Worm (Caenorhabditis elegans): ENCODE measurements around the gene nbs-1.
A peak's percentile ranks its signal among the peaks of the same experiment; 100 is the strongest.

Gene nbs-1

ce11 chrII:11101171-11101570, 4.9 kb upstream of the nbs-1 start:
- no peak for TF ChIP-seq T22C8.4 (GFP tag; IDR thresholded peaks at IDR 0.05)
- TF ChIP-seq ztf-29 (GFP tag; IDR thresholded peaks at IDR 0.05) = no peak
- TF ChIP-seq klf-2 (GFP tag; conservative IDR thresholded peaks at IDR 0.05) = no peak
- TF ChIP-seq med-1 (GFP tag; optimal IDR thresholded peaks at IDR 0.05; ENCODE audit: insufficient read depth) = no peak

ce11 chrII:11099841-11100240, 3.6 kb upstream of the nbs-1 start, which contains the start of gene C09H10.4:
Gene C09H10.4, plus strand, starts transcription at chrII:11100141.
- TF ChIP-seq med-1 (GFP tag; optimal IDR thresholded peaks at IDR 0.05; ENCODE audit: insufficient read depth) = no peak
- no peak for TF ChIP-seq T22C8.4 (GFP tag; IDR thresholded peaks at IDR 0.05)
- no peak for TF ChIP-seq ztf-23 (GFP tag; IDR thresholded peaks at IDR 0.05)
- TF ChIP-seq cog-1 (tag; optimal IDR thresholded peaks at IDR 0.05) = no peak
- no peak for TF ChIP-seq ref-1 (GFP tag; conservative IDR thresholded peaks at IDR 0.05)
- TF ChIP-seq ztf-29 (GFP tag; IDR thresholded peaks at IDR 0.05) = no peak
- TF ChIP-seq flt-1 (GFP tag; IDR thresholded peaks at IDR 0.05) = no peak
- TF ChIP-seq tab-1 (GFP tag; IDR thresholded peaks at IDR 0.05) = no peak
- no peak for TF ChIP-seq klf-2 (GFP tag; conservative IDR thresholded peaks at IDR 0.05)

ce11 chrII:11097154-11097887, 1.0 kb upstream of the nbs-1 start, which contains the start of the genes rpl-36.A and nuo-1:
Gene rpl-36.A, minus strand, starts transcription at chrII:11097204.
Gene nuo-1, plus strand, starts transcription at chrII:11097837.
- TF ChIP-seq ztf-23 (GFP tag; IDR thresholded peaks at IDR 0.05) = 0 out of 2 replicates have a peak, but pooled peaks have one; percentile 22
- TF ChIP-seq T22C8.4 (GFP tag; IDR thresholded peaks at IDR 0.05) = no peak

- TF ChIP-seq cog-1 (tag; optimal IDR thresholded peaks at IDR 0.05) (no peak), med-1 (GFP tag; optimal IDR thresholded peaks at IDR 0.05; ENCODE audit: insufficient read depth) (no peak), ztf-23 (GFP tag; IDR thresholded peaks at IDR 0.05) (no peak), klf-2 (GFP tag; conservative IDR thresholded peaks at IDR 0.05) (no peak), ztf-29 (GFP tag; IDR thresholded peaks at IDR 0.05) (no peak), ref-1 (GFP tag; conservative IDR thresholded peaks at IDR 0.05) (no peak), flt-1 (GFP tag; IDR thresholded peaks at IDR 0.05) (no peak), tab-1 (GFP tag; IDR thresholded peaks at IDR 0.05) (no peak), T22C8.4 (GFP tag; IDR thresholded peaks at IDR 0.05) (no peak)
These were observed 1.8 kb downstream of the nbs-1 start for ce11 chrII:11094431-11094830.

- TF ChIP-seq tab-1 (GFP tag; IDR thresholded peaks at IDR 0.05) (no peak), klf-2 (GFP tag; conservative IDR thresholded peaks at IDR 0.05) (no peak), med-1 (GFP tag; optimal IDR thresholded peaks at IDR 0.05; ENCODE audit: insufficient read depth) (no peak), ztf-23 (GFP tag; IDR thresholded peaks at IDR 0.05) (no peak), ztf-29 (GFP tag; IDR thresholded peaks at IDR 0.05) (no peak), ref-1 (GFP tag; conservative IDR thresholded peaks at IDR 0.05) (no peak), cog-1 (tag; optimal IDR thresholded peaks at IDR 0.05) (no peak), flt-1 (GFP tag; IDR thresholded peaks at IDR 0.05) (no peak), T22C8.4 (GFP tag; IDR thresholded peaks at IDR 0.05) (no peak)
These were observed 3.9 kb downstream of the nbs-1 start, which contains the start of gene rpl-42 for ce11 chrII:11092413-11092812. Gene rpl-42, plus strand, starts transcription at chrII:11092713.

- TF ChIP-seq T22C8.4 (GFP tag; IDR thresholded peaks at IDR 0.05) (no peak), med-1 (GFP tag; optimal IDR thresholded peaks at IDR 0.05; ENCODE audit: insufficient read depth) (no peak), ref-1 (GFP tag; conservative IDR thresholded peaks at IDR 0.05) (no peak), klf-2 (GFP tag; conservative IDR thresholded peaks at IDR 0.05) (no peak), ztf-29 (GFP tag; IDR thresholded peaks at IDR 0.05) (no peak), ztf-23 (GFP tag; IDR thresholded peaks at IDR 0.05) (no peak), tab-1 (GFP tag; IDR thresholded peaks at IDR 0.05) (no peak), flt-1 (GFP tag; IDR thresholded peaks at IDR 0.05) (no peak), cog-1 (tag; optimal IDR thresholded peaks at IDR 0.05) (no peak)
These were observed 4.7 kb downstream of the nbs-1 start for ce11 chrII:11091577-11091976.

ce11 chrII:11089356-11089755, 6.9 kb downstream of the nbs-1 start, which contains the start of gene unc-53:
Gene unc-53, minus strand, starts transcription at chrII:11089456.
- TF ChIP-seq T22C8.4 (GFP tag; IDR thresholded peaks at IDR 0.05) = no peak
- no peak for TF ChIP-seq ztf-29 (GFP tag; IDR thresholded peaks at IDR 0.05)

DNA sequence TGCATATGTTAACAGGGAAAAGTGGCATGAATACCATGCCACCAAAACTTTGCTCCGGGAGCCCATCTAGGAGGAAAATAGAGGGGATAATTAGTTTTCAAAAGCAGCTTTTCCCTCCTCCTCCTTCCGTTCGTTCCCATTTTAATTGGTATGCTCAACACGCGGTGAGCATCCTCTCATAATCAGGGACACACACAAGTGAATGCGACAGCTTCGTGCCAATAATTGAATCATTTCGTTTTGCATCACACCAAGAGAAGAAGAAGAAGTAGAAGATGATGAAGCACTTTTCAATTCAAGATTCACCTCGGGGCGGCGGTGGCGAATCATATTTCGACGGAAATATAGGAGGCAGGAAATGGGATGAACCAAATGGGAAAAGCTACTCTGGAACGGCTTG, 8.1 kb downstream of the nbs-1 start:
- no peak for TF ChIP-seq tab-1 (GFP tag; IDR thresholded peaks at IDR 0.05)
- TF ChIP-seq klf-2 (GFP tag; conservative IDR thresholded peaks at IDR 0.05) = no peak
- no peak for TF ChIP-seq ztf-23 (GFP tag; IDR thresholded peaks at IDR 0.05)
- no peak for TF ChIP-seq med-1 (GFP tag; optimal IDR thresholded peaks at IDR 0.05; ENCODE audit: insufficient read depth)
- TF ChIP-seq ref-1 (GFP tag; conservative IDR thresholded peaks at IDR 0.05) = no peak
- no peak for TF ChIP-seq cog-1 (tag; optimal IDR thresholded peaks at IDR 0.05)
- no peak for TF ChIP-seq T22C8.4 (GFP tag; IDR thresholded peaks at IDR 0.05)
- TF ChIP-seq flt-1 (GFP tag; IDR thresholded peaks at IDR 0.05) = no peak
- TF ChIP-seq ztf-29 (GFP tag; IDR thresholded peaks at IDR 0.05) = no peak

DNA sequence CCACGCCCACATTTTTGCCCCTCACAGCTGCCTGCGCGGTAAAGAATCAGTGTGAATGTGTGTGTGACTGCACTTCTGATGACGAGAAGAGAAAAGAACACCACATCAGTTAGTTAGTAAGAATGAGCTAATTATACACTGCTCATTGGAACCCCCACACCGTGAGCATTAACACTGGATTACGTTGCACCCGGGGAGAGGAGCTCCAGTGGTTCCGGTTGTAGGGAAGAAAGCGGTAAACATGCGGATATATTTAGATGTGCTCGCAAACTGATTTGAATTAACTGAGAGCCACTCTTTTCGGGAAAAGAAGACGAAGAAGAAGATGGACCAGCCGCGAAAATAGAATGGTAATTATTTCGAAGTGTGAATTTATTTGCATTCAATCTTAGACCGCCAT, 9.5 kb downstream of the nbs-1 start:
- TF ChIP-seq flt-1 (GFP tag; IDR thresholded peaks at IDR 0.05) = no peak
- no peak for TF ChIP-seq ztf-23 (GFP tag; IDR thresholded peaks at IDR 0.05)
- TF ChIP-seq T22C8.4 (GFP tag; IDR thresholded peaks at IDR 0.05) = no peak
- TF ChIP-seq cog-1 (tag; optimal IDR thresholded peaks at IDR 0.05) = no peak
- TF ChIP-seq klf-2 (GFP tag; conservative IDR thresholded peaks at IDR 0.05) = no peak
- no peak for TF ChIP-seq ref-1 (GFP tag; conservative IDR thresholded peaks at IDR 0.05)

ce11 chrII:11076550-11076949, 19.7 kb downstream of the nbs-1 start:
- TF ChIP-seq ztf-29 (GFP tag; IDR thresholded peaks at IDR 0.05) (no peak), tab-1 (GFP tag; IDR thresholded peaks at IDR 0.05) (no peak), ref-1 (GFP tag; conservative IDR thresholded peaks at IDR 0.05) (no peak), ztf-23 (GFP tag; IDR thresholded peaks at IDR 0.05) (no peak), klf-2 (GFP tag; conservative IDR thresholded peaks at IDR 0.05) (no peak), cog-1 (tag; optimal IDR thresholded peaks at IDR 0.05) (no peak), med-1 (GFP tag; optimal IDR thresholded peaks at IDR 0.05; ENCODE audit: insufficient read depth) (no peak), T22C8.4 (GFP tag; IDR thresholded peaks at IDR 0.05) (no peak), flt-1 (GFP tag; IDR thresholded peaks at IDR 0.05) (no peak)

All from whole organism, midembryonic.